Fruit fly (Drosophila melanogaster): Measurements from ENCODE around the gene CG17129.

Gene CG17129

DNA sequence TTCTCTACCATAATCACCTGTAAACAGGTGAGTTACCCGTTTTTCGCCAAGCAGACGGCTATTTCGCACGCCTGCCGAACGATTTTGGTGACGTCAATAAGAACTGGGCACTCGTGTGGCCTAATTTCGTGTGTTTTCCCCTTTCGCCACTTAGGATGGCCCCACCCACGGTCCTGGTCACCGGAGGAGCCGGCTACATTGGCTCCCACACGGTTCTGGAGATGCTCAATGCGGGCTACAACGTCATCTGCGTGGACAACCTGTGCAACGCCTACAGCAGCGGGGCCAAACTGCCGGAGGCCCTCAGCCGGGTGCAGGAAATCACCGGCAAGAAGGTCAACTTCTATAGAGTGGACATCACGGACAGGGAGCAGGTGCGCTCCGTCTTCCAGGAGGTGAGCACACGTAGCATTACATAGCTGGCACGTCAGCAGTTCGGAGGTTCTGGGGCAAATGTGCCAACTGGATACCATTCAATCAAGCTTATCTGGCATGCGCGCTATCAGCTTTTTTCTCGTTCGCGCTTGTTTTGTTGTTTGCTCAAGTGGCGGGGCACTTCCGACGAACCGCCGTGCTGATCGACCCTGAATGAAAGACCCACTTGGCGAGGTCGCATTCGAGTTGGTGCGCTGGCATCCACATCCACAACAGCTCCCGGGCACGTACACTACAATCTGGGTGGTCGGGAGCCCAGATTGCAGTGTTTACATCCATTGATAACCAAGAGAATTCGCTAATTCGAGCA lies 30.9 kb downstream of the CG17129 start (continued):
- 0 out of 2 replicates have a peak, but pooled peaks have one; percentile 4 for TF ChIP-seq CkIIα-i1 (GFP tag; IDR thresholded peaks at IDR 0.05)
- no peak for TF ChIP-seq unpg (GFP tag; optimal IDR thresholded peaks at IDR 0.05)
- peak; percentile 51 for TF ChIP-seq lab (GFP tag; optimal IDR thresholded peaks at IDR 0.05)
- no peak for TF ChIP-seq CG2875 (GFP tag; optimal IDR thresholded peaks at IDR 0.05)
- peak; percentile 9 for TF ChIP-seq Ets65A (GFP tag)
- TF ChIP-seq gt (GFP tag; IDR thresholded peaks at IDR 0.05), result no peak
- no peak for TF ChIP-seq ewg (GFP tag; optimal IDR thresholded peaks at IDR 0.05)
- no peak for TF ChIP-seq Nf-YC (tag; optimal IDR thresholded peaks at IDR 0.05)
- TF ChIP-seq shn (GFP tag; optimal IDR thresholded peaks at IDR 0.05), result no peak
- no peak for TF ChIP-seq MBD-R2 (GFP tag; IDR thresholded peaks at IDR 0.05)
- TF ChIP-seq tio (GFP tag; optimal IDR thresholded peaks at IDR 0.05), result no peak
- no peak for TF ChIP-seq oc (tag; optimal IDR thresholded peaks at IDR 0.05)
- TF ChIP-seq HLH54F (GFP tag; optimal IDR thresholded peaks at IDR 0.05), result no peak
- TF ChIP-seq Med (GFP tag), result peak; percentile 20
- no peak for TF ChIP-seq CG14965 (GFP tag; optimal IDR thresholded peaks at IDR 0.05; ENCODE audit: borderline replicate concordance)

DNA sequence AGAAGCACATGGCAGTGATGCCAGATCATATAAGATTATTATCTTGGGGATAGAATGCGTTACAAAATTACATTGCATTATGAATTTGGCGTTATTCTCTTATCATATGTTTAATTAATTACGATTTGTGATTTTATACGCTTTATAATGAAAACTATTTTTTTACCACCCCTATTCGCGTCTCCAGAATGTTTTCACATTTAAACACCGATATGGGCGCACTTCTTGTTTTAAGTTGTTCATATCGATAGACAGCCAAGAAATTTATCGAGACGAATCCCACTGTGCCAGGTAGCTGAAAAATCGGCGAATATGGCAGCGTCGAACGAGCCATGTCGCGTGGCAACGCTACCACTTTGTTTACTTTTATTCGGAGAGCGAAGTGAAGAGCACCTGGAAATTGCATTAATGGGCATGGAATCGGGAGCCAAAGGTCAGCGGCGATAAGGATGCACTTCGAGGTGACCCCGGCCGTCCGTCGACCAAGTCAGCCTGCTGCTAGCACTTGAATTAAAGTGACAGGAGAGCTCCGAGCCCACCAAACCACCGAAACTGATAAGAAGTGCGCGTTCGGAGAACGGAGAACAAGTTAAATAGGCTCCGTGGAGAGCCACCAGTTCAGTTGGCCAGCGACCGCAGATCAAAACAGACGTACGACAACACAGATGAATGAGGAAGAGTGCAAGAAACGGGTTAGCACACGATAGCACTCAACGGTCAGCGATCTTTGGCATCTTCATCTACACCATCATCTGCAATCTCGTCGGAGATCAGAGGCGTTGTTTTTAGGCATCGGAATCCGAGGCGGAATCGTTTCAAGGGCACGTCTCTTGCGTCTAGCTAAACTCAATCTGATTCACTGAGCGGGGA lies 31.7 kb downstream of the CG17129 start, which contains the start of gene Gale:
Gene Gale, plus strand, starts transcription at position 401 of the 870 bp plus-strand sequence.
- TF ChIP-seq unc-4 (GFP tag; IDR thresholded peaks at IDR 0.05; ENCODE audit: partially characterized antibody) (peak; percentile 66), phol (tag; optimal IDR thresholded peaks at IDR 0.05) (peak; percentile 6), CG17385 (GFP tag; optimal IDR thresholded peaks at IDR 0.05) (peak; percentile 28), hb (GFP tag; IDR thresholded peaks at IDR 0.05; ENCODE audit: partially characterized antibody) (peak; percentile 24; the same call in 1 of the 3 replicates), prd (optimal IDR thresholded peaks at IDR 0.05) (no peak), prd (GFP tag; IDR thresholded peaks at IDR 0.05) (peak; percentile 23; the same call in 1 of the 3 replicates), Ets97D (GFP tag; optimal IDR thresholded peaks at IDR 0.05) (peak; percentile 85), Opbp (GFP tag; IDR thresholded peaks at IDR 0.05; ENCODE audit: partially characterized antibody) (peak; percentile 68; the same call in 2 of the 3 replicates), Kr (GFP tag; optimal IDR thresholded peaks at IDR 0.05) (no peak), eyg (GFP tag; optimal IDR thresholded peaks at IDR 0.05) (no peak), nerfin-2 (GFP tag; IDR thresholded peaks at IDR 0.05; ENCODE audit: partially characterized antibody) (no peak), MESR4 (GFP tag; optimal IDR thresholded peaks at IDR 0.05) (peak; percentile 33), E2f2 (GFP tag; IDR thresholded peaks at IDR 0.05) (peak; percentile 88), zfh1 (GFP tag; IDR thresholded peaks at IDR 0.05) (0 out of 3 replicates have a peak, but pooled peaks have one; percentile 26), gro (GFP tag; optimal IDR thresholded peaks at IDR 0.05) (peak; percentile 15), dysf (GFP tag; IDR thresholded peaks at IDR 0.05) (0 out of 3 replicates have a peak, but pooled peaks have one; percentile 13), Dref (GFP tag; IDR thresholded peaks at IDR 0.05) (peak; percentile 87), Ets65A (GFP tag) (peak; percentile 86), Hr78 (GFP tag; optimal IDR thresholded peaks at IDR 0.05) (peak in 1 of 2 experiments; percentile 96), GATAe (GFP tag; conservative IDR thresholded peaks at IDR 0.05) (peak; percentile 58), tgo (GFP tag; IDR thresholded peaks at IDR 0.05) (0 out of 3 replicates have a peak, but pooled peaks have one; percentile 16), amos (GFP tag; IDR thresholded peaks at IDR 0.05; ENCODE audit: partially characterized antibody) (peak; percentile 73), emc (GFP tag; optimal IDR thresholded peaks at IDR 0.05) (no peak), CG4328 (GFP tag; optimal IDR thresholded peaks at IDR 0.05) (no peak), CG31441 (GFP tag; IDR thresholded peaks at IDR 0.05) (0 out of 2 replicates have a peak, but pooled peaks have one; percentile 11), psq (GFP tag; optimal IDR thresholded peaks at IDR 0.05) (no peak), CG11504 (tag; optimal IDR thresholded peaks at IDR 0.05) (peak; percentile 2), Myb (GFP tag; optimal IDR thresholded peaks at IDR 0.05) (peak; percentile 59), oc (tag; optimal IDR thresholded peaks at IDR 0.05) (no peak), Sry-δ (GFP tag; optimal IDR thresholded peaks at IDR 0.05) (peak; percentile 61), CG7839 (tag; optimal IDR thresholded peaks at IDR 0.05) (peak; percentile 34), Hmr (GFP tag; optimal IDR thresholded peaks at IDR 0.05) (peak; percentile 25)
